Fruit fly (Drosophila melanogaster) whole organism, embryonic: ENCODE data around the gene Ugt35D1.

Source experiments
- Asciz ChIP-seq: fragments of 200-800 bp; sonication (Bioruptor generic); optimal IDR thresholded peaks from 2 replicates; lab custom pipeline; 2017; ENCODE audit warnings: missing biosample characterization, mild to moderate bottlenecking, missing genetic modification characterization, missing genetic modification reagents
- Bgb ChIP-seq: fragments of 200-800 bp; sonication (Bioruptor generic); IDR thresholded peaks from 2 replicates; pipeline ENCODE4 v1.3.6; 2022; ENCODE audit warnings: missing biosample characterization, missing genetic modification characterization; ENCODE audit not compliant: partially characterized antibody
- CG10209 ChIP-seq: fragments of 200-800 bp; sonication (Bioruptor generic); optimal IDR thresholded peaks from 3 replicates; lab custom pipeline; 2017; ENCODE audit warnings: missing biosample characterization, mild to moderate bottlenecking, missing genetic modification characterization, missing genetic modification reagents
- CG10543 ChIP-seq: fragments of 200-800 bp; sonication (Bioruptor generic); optimal IDR thresholded peaks from 3 replicates; lab custom pipeline; 2017; ENCODE audit warnings: missing biosample characterization, mild to moderate bottlenecking, missing genetic modification characterization, moderate library complexity
- CG11247 ChIP-seq: fragments of 200-800 bp; sonication (Bioruptor generic); IDR thresholded peaks from 2 replicates; pipeline ENCODE4 v1.3.6; 2022; ENCODE audit warnings: missing biosample characterization, missing genetic modification characterization
- CG11695 ChIP-seq: fragments of 200-800 bp; sonication (Bioruptor generic); IDR thresholded peaks from 3 replicates; pipeline ENCODE4 v1.3.6; 2022; ENCODE audit warnings: missing biosample characterization, missing genetic modification characterization
- CG12236 ChIP-seq: fragments of 200-800 bp; sonication (Bioruptor generic); optimal IDR thresholded peaks from 2 replicates; lab custom pipeline; 2016; ENCODE audit warnings: missing biosample characterization, missing genetic modification characterization
- CG12769 ChIP-seq: fragments of 200-800 bp; sonication (Bioruptor generic); optimal IDR thresholded peaks from 2 replicates; lab custom pipeline; 2019; ENCODE audit warnings: missing biosample characterization, mild to moderate bottlenecking, missing genetic modification characterization, moderate library complexity
- CG14441 ChIP-seq: fragments of 200-800 bp; sonication (Bioruptor generic); IDR thresholded peaks from 2 replicates; pipeline ENCODE4 v1.3.6; 2022; ENCODE audit warnings: missing biosample characterization, missing genetic modification characterization
- CG16815 ChIP-seq: fragments of 200-800 bp; sonication (Bioruptor generic); optimal IDR thresholded peaks from 3 replicates; lab custom pipeline; 2017; ENCODE audit warnings: missing biosample characterization, mild to moderate bottlenecking, missing genetic modification characterization
- CG17361 ChIP-seq: fragments of 200-800 bp; sonication (Bioruptor generic); IDR thresholded peaks from 3 replicates; pipeline ENCODE4 v1.3.6; 2022; ENCODE audit warnings: missing biosample characterization, missing genetic modification characterization
- CG17829 ChIP-seq: fragments of 200-800 bp; optimal IDR thresholded peaks from 2 replicates; lab custom pipeline; 2019; ENCODE audit warnings: missing biosample characterization, mild to moderate bottlenecking, missing genetic modification characterization, moderate library complexity
- CG17912 ChIP-seq: fragments of 200-800 bp; sonication (Bioruptor generic); optimal IDR thresholded peaks from 2 replicates; lab custom pipeline; 2018; ENCODE audit warnings: missing biosample characterization, mild to moderate bottlenecking, missing genetic modification characterization
- CG18599 ChIP-seq: fragments of 200-800 bp; sonication (Bioruptor generic); optimal IDR thresholded peaks from 3 replicates; lab custom pipeline; 2017; ENCODE audit warnings: missing biosample characterization, missing genetic modification characterization, mild to moderate bottlenecking, moderate library complexity, missing genetic modification reagents
- CG2120 ChIP-seq: fragments of 200-800 bp; sonication (Bioruptor generic); optimal IDR thresholded peaks from 3 replicates; lab custom pipeline; 2016; ENCODE audit warnings: missing biosample characterization, missing genetic modification characterization
- CG4404 ChIP-seq: fragments of 200-800 bp; sonication (Bioruptor generic); IDR thresholded peaks from 2 replicates; pipeline ENCODE4 v1.3.6; 2022; ENCODE audit warnings: missing biosample characterization, missing genetic modification characterization
- CG6175 ChIP-seq: fragments of 200-800 bp; sonication (Bioruptor generic); IDR thresholded peaks from 3 replicates; pipeline ENCODE4 v1.3.6; 2022; ENCODE audit warnings: missing biosample characterization, missing genetic modification characterization
- CG8290 ChIP-seq, 3 experiments: fragments of 200-800 bp; sonication (Bioruptor generic); optimal IDR thresholded peaks; 2 replicates each; lab custom pipeline; 2016 to 2019; ENCODE audit warnings: missing biosample characterization in 3 of 3, missing genetic modification characterization in 3 of 3, mild to moderate bottlenecking in 2 of 3, moderate library complexity in 1 of 3
- CG9932 ChIP-seq: fragments of 200-800 bp; sonication (Bioruptor generic); IDR thresholded peaks from 2 replicates; pipeline ENCODE4 v1.3.6; 2022; ENCODE audit warnings: missing biosample characterization, missing genetic modification characterization
- Dad ChIP-seq: fragments of 200-800 bp; sonication (Bioruptor generic); optimal IDR thresholded peaks from 3 replicates; lab custom pipeline; 2016; ENCODE audit warnings: missing biosample characterization, missing genetic modification characterization
- Deaf1 ChIP-seq: fragments of 200-800 bp; optimal IDR thresholded peaks from 3 replicates; lab custom pipeline; 2019; ENCODE audit warnings: missing biosample characterization, mild to moderate bottlenecking, missing genetic modification characterization, moderate library complexity
- Dp ChIP-seq: fragments of 200-800 bp; sonication (Bioruptor generic); optimal IDR thresholded peaks from 2 replicates; lab custom pipeline; 2018; ENCODE audit warnings: missing biosample characterization, mild to moderate bottlenecking, missing genetic modification characterization, moderate library complexity
- GATAe ChIP-seq: fragments of 200-800 bp; sonication (Bioruptor generic); conservative IDR thresholded peaks from 2 replicates; pipeline ENCODE4 v1.3.6; 2022; ENCODE audit warnings: missing biosample characterization, missing genetic modification characterization
- HmgD ChIP-seq: fragments of 200-800 bp; sonication (Bioruptor generic); optimal IDR thresholded peaks from 3 replicates; lab custom pipeline; 2016; ENCODE audit warnings: missing biosample characterization, missing genetic modification characterization
- Hsf ChIP-seq: fragments of 200-800 bp; sonication (Bioruptor generic); optimal IDR thresholded peaks from 3 replicates; lab custom pipeline; 2016; ENCODE audit warnings: missing biosample characterization, missing genetic modification characterization
- Nf-YC ChIP-seq: fragments of 200-800 bp; optimal IDR thresholded peaks from 3 replicates; lab custom pipeline; 2019; ENCODE audit warnings: missing biosample characterization, mild to moderate bottlenecking, missing genetic modification characterization, moderate library complexity
- Pdp1 ChIP-seq, 2 experiments: fragments of 200-800 bp; sonication (Bioruptor generic); optimal IDR thresholded peaks; 3 replicates each; lab custom pipeline; 2016; ENCODE audit warnings: missing biosample characterization in 2 of 2, missing genetic modification characterization in 2 of 2, mild to moderate bottlenecking in 1 of 2, moderate library complexity in 1 of 2
- Ptx1 ChIP-seq: fragments of 200-800 bp; sonication (Bioruptor generic); IDR thresholded peaks from 2 replicates; pipeline ENCODE4 v1.3.6; 2022; ENCODE audit warnings: missing biosample characterization, missing genetic modification characterization
- Rfx ChIP-seq: fragments of 200-800 bp; sonication (Bioruptor generic); IDR thresholded peaks from 2 replicates; pipeline ENCODE4 v1.3.6; 2022; ENCODE audit warnings: missing biosample characterization, missing genetic modification characterization
- Taf1 ChIP-seq: fragments of 200-800 bp; sonication (Bioruptor generic); IDR thresholded peaks from 2 replicates; pipeline ENCODE4 v1.3.6; 2022; ENCODE audit warnings: missing biosample characterization, missing genetic modification characterization
- Trl ChIP-seq, 3 experiments: fragments of >200 bp in 2 of 3; fragments of 200-800 bp in 1 of 3; sonication (Bioruptor generic) in 1 of 3; optimal IDR thresholded peaks; 2 replicates in 1 of 3; 3 replicates in 2 of 3; lab custom pipeline; 2016 to 2017; ENCODE audit warnings: missing biosample characterization in 1 of 3, missing genetic modification characterization in 1 of 3
- Xbp1 ChIP-seq: fragments of 200-800 bp; sonication (Bioruptor generic); optimal IDR thresholded peaks from 3 replicates; lab custom pipeline; 2016; ENCODE audit warnings: missing biosample characterization, mild to moderate bottlenecking, missing genetic modification characterization
- bcd ChIP-seq: fragments of 200-800 bp; sonication (Bioruptor generic); optimal IDR thresholded peaks from 2 replicates; lab custom pipeline; 2017; ENCODE audit warnings: missing biosample characterization, mild to moderate bottlenecking, missing genetic modification characterization
- br ChIP-seq: fragments of >200 bp; optimal IDR thresholded peaks from 2 replicates; lab custom pipeline; 2017
- bsh ChIP-seq, 2 experiments: fragments of 200-800 bp; sonication (Bioruptor generic); optimal IDR thresholded peaks; 2 replicates each; lab custom pipeline; 2017 to 2018; ENCODE audit warnings: mild to moderate bottlenecking in 2 of 2, missing biosample characterization in 2 of 2, missing genetic modification characterization in 2 of 2, moderate library complexity in 1 of 2
- chinmo ChIP-seq: fragments of 200-800 bp; sonication (Bioruptor generic); IDR thresholded peaks from 4 replicates; pipeline ENCODE4 v1.3.6; 2022; ENCODE audit warnings: missing biosample characterization, missing genetic modification characterization; ENCODE audit not compliant: partially characterized antibody
- croc ChIP-seq: fragments of 200-800 bp; sonication (Bioruptor generic); conservative IDR thresholded peaks from 3 replicates; pipeline ENCODE4 v1.3.6; 2022; ENCODE audit warnings: missing biosample characterization, missing genetic modification characterization
- crp ChIP-seq, 2 experiments: fragments of 200-800 bp; sonication (Bioruptor generic); optimal IDR thresholded peaks; 2 replicates in 1 of 2; 3 replicates in 1 of 2; lab custom pipeline; 2017; ENCODE audit warnings: missing biosample characterization in 2 of 2, missing genetic modification characterization in 2 of 2, mild to moderate bottlenecking in 1 of 2, moderate library complexity in 1 of 2
- en ChIP-seq: fragments of 200-800 bp; sonication (Bioruptor generic); optimal IDR thresholded peaks from 2 replicates; lab custom pipeline; 2016; ENCODE audit warnings: missing biosample characterization, missing genetic modification characterization
- exex ChIP-seq: fragments of 200-800 bp; sonication (Bioruptor generic); optimal IDR thresholded peaks from 4 replicates; lab custom pipeline; 2018; ENCODE audit warnings: missing biosample characterization, mild to moderate bottlenecking, missing genetic modification characterization, moderate library complexity
- fd96Cb ChIP-seq: fragments of 200-800 bp; sonication (Bioruptor generic); optimal IDR thresholded peaks from 2 replicates; lab custom pipeline; 2018; ENCODE audit warnings: missing biosample characterization, mild to moderate bottlenecking, missing genetic modification characterization, moderate library complexity
- gcm ChIP-seq: fragments of 200-800 bp; sonication (Bioruptor generic); optimal IDR thresholded peaks from 2 replicates; lab custom pipeline; 2019; ENCODE audit warnings: missing biosample characterization, mild to moderate bottlenecking, missing genetic modification characterization, moderate library complexity
- gfzf ChIP-seq: fragments of 200-800 bp; sonication (Bioruptor generic); optimal IDR thresholded peaks from 2 replicates; lab custom pipeline; 2016; ENCODE audit warnings: missing biosample characterization, mild to moderate bottlenecking, missing genetic modification characterization, moderate library complexity
- h ChIP-seq: fragments of >200 bp; optimal IDR thresholded peaks from 2 replicates; lab custom pipeline; 2017
- ken ChIP-seq: fragments of 200-800 bp; sonication (Bioruptor generic); IDR thresholded peaks from 3 replicates; pipeline ENCODE4 v1.3.6; 2022; ENCODE audit warnings: missing biosample characterization, missing genetic modification characterization
- mam ChIP-seq: fragments of 200-800 bp; sonication (Bioruptor generic); optimal IDR thresholded peaks from 3 replicates; lab custom pipeline; 2016; ENCODE audit warnings: missing biosample characterization, missing genetic modification characterization
- otp ChIP-seq: fragments of 200-800 bp; sonication (Bioruptor generic); IDR thresholded peaks from 3 replicates; pipeline ENCODE4, ENCODE4 v1.3.6; 2022; ENCODE audit warnings: missing biosample characterization, missing genetic modification characterization
- sd ChIP-seq: fragments of 200-800 bp; sonication (Bioruptor generic); optimal IDR thresholded peaks from 3 replicates; lab custom pipeline; 2018; ENCODE audit warnings: missing biosample characterization, mild to moderate bottlenecking, missing genetic modification characterization, moderate library complexity
- sug ChIP-seq: fragments of 200-800 bp; optimal IDR thresholded peaks from 2 replicates; lab custom pipeline; 2019; ENCODE audit warnings: missing biosample characterization, mild to moderate bottlenecking, missing genetic modification characterization, moderate library complexity
- vvl ChIP-seq: fragments of 200-800 bp; sonication (Bioruptor generic); IDR thresholded peaks from 2 replicates; pipeline ENCODE4 v1.3.6; 2022; ENCODE audit warnings: missing biosample characterization, missing genetic modification characterization

The Ugt35D1 gene

DNA sequence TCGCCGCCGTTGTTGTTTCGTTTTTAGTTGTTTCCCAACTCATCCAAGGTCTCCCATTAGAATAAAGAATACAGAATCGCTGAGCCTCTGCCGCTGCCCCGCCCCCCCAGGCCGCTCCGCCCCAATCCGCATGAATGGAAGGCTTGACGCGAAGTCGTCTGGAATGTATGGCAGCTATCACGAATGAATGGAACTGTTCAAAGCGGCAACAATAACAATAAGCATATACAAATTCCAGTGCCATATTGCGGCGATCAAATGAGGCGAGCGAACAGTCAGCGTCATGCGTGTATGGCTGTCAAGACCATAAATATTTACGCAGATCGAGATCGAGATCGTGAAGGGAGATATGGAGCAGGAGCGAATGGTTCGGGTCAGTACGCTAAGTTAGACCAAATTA lies 25.6 kb upstream of the Ugt35D1 start:
- TF ChIP-seq CG9932 (GFP tag; lab: Robert Waterston, UW): peak; percentile 35
- peak; percentile 99 for TF ChIP-seq sd (tag; lab: Kevin White, UChicago)
- peak; percentile 12 for TF ChIP-seq bcd
- TF ChIP-seq Pdp1 (GFP tag; optimal IDR thresholded peaks at IDR 0.05; lab: Kevin White, UChicago): peak in 1 of 2 experiments; percentile 9
- TF ChIP-seq en (GFP tag; lab: Kevin White, UChicago): no peak
- TF ChIP-seq Bgb: no peak
- TF ChIP-seq CG18599 (GFP tag; lab: Kevin White, UChicago): peak; percentile 20
- no peak for TF ChIP-seq otp
- peak; percentile 37; the same call in 1 of the 2 replicates for TF ChIP-seq Rfx (GFP tag; lab: Robert Waterston, UW)
- no peak for TF ChIP-seq CG8290 (GFP tag; optimal IDR thresholded peaks at IDR 0.05; lab: Kevin White, UChicago)
- peak in 1 of 2 experiments; percentile 34 for TF ChIP-seq CG8290 (tag; optimal IDR thresholded peaks at IDR 0.05; lab: Kevin White, UChicago)
- TF ChIP-seq GATAe (GFP tag; lab: Robert Waterston, UW): no peak
- TF ChIP-seq CG12769: peak; percentile 95
- TF ChIP-seq CG12236 (GFP tag; lab: Kevin White, UChicago): no peak
- no peak for TF ChIP-seq CG10209 (GFP tag; lab: Kevin White, UChicago)
- no peak for TF ChIP-seq Ptx1
- no peak for TF ChIP-seq bsh (GFP tag; optimal IDR thresholded peaks at IDR 0.05; lab: Kevin White, UChicago)
- TF ChIP-seq CG4404: no peak
- peak; percentile 17 for TF ChIP-seq CG2120 (GFP tag; lab: Kevin White, UChicago)
- TF ChIP-seq CG11247 (GFP tag; lab: Robert Waterston, UW): 0 out of 2 replicates have a peak, but pooled peaks have one; percentile 20
- TF ChIP-seq Dad: no peak
- no peak for TF ChIP-seq Dp (GFP tag; lab: Kevin White, UChicago)
- TF ChIP-seq crp (GFP tag; optimal IDR thresholded peaks at IDR 0.05; lab: Kevin White, UChicago): no peak
- TF ChIP-seq fd96Cb: no peak
- TF ChIP-seq CG6175 (GFP tag; lab: Robert Waterston, UW): 0 out of 3 replicates have a peak, but pooled peaks have one; percentile 47
- no peak for TF ChIP-seq CG14441 (GFP tag; lab: Robert Waterston, UW)
- TF ChIP-seq CG10543 (GFP tag; lab: Kevin White, UChicago): peak; percentile 92
- TF ChIP-seq gcm (GFP tag; lab: Kevin White, UChicago): no peak
- no peak for TF ChIP-seq mam
- TF ChIP-seq CG11695 (GFP tag; lab: Robert Waterston, UW): peak; percentile 89
- peak; percentile 4 for TF ChIP-seq Nf-YC
- TF ChIP-seq chinmo (GFP tag; lab: Robert Waterston, UW): peak; percentile 92; the same call in 3 of the 4 replicates
- no peak for TF ChIP-seq CG17361 (GFP tag; lab: Robert Waterston, UW)
- no peak for TF ChIP-seq CG17912 (GFP tag; lab: Kevin White, UChicago)
- no peak for TF ChIP-seq Trl (optimal IDR thresholded peaks at IDR 0.05; lab: Kevin White, UChicago)
- no peak for TF ChIP-seq Trl (GFP tag; optimal IDR thresholded peaks at IDR 0.05; lab: Kevin White, UChicago)
- TF ChIP-seq croc (GFP tag; lab: Robert Waterston, UW): no peak
- TF ChIP-seq Asciz: no peak
- TF ChIP-seq vvl (GFP tag; lab: Robert Waterston, UW): peak; percentile 45; the same call in 1 of the 2 replicates
- TF ChIP-seq gfzf (GFP tag; lab: Kevin White, UChicago): no peak
- TF ChIP-seq exex (tag; lab: Kevin White, UChicago): no peak
- no peak for TF ChIP-seq Xbp1 (GFP tag; lab: Kevin White, UChicago)
- TF ChIP-seq HmgD: no peak
- no peak for TF ChIP-seq h (lab: Kevin White, UChicago)
- no peak for TF ChIP-seq CG17829 (tag; lab: Kevin White, UChicago)
- no peak for TF ChIP-seq CG16815 (GFP tag; lab: Kevin White, UChicago)
- peak; percentile 3 for TF ChIP-seq Deaf1 (tag; lab: Kevin White, UChicago)
- no peak for TF ChIP-seq br (lab: Kevin White, UChicago)
- no peak for TF ChIP-seq ken (GFP tag; lab: Robert Waterston, UW)
- peak; percentile 66 for TF ChIP-seq sug (tag; lab: Kevin White, UChicago)
- TF ChIP-seq Taf1 (GFP tag; lab: Robert Waterston, UW): no peak
- no peak for TF ChIP-seq Hsf (GFP tag; lab: Kevin White, UChicago)
